Fruit fly (Drosophila melanogaster) whole organism, pupa: Measurements from ENCODE around the gene CG7728.

ENCODE experiments used
- CG34367 ChIP-seq: fragments of 200-800 bp; sonication (Bioruptor generic); optimal IDR thresholded peaks from 2 replicates; lab custom pipeline; 2018; ENCODE audit warnings: missing biosample characterization, mild to moderate bottlenecking, missing genetic modification characterization
- CG4496 ChIP-seq: fragments of 200-800 bp; sonication (Bioruptor generic); IDR thresholded peaks from 3 replicates; pipeline ENCODE4 v1.3.6; 2022; ENCODE audit warnings: missing biosample characterization, missing genetic modification characterization
- CG8159 ChIP-seq: fragments of 200-800 bp; sonication (Bioruptor generic); optimal IDR thresholded peaks from 3 replicates; lab custom pipeline; 2018; ENCODE audit warnings: missing biosample characterization, mild to moderate bottlenecking, missing genetic modification characterization, moderate library complexity
- CG9948 ChIP-seq: fragments of 200-800 bp; sonication (Bioruptor generic); optimal IDR thresholded peaks from 2 replicates; lab custom pipeline; 2018; ENCODE audit warnings: missing biosample characterization, mild to moderate bottlenecking, missing genetic modification characterization, moderate library complexity
- EcR ChIP-seq: fragments of 200-800 bp; sonication (Bioruptor generic); optimal IDR thresholded peaks from 3 replicates; lab custom pipeline; 2019; ENCODE audit warnings: missing biosample characterization, missing genetic modification characterization, mild to moderate bottlenecking, moderate library complexity, missing genetic modification reagents
- Snoo ChIP-seq: fragments of 200-800 bp; sonication (Bioruptor generic); optimal IDR thresholded peaks from 3 replicates; lab custom pipeline; 2017; ENCODE audit warnings: missing biosample characterization, mild to moderate bottlenecking, missing genetic modification characterization, inconsistent platforms

- TF ChIP-seq EcR (GFP tag; lab: Kevin White, UChicago) (no peak), CG4496 (GFP tag; lab: Robert Waterston, UW) (no peak; the same call in 2 of the 3 replicates), Snoo (tag; lab: Kevin White, UChicago) (no peak), CG8159 (no peak), CG9948 (tag; lab: Kevin White, UChicago) (no peak), CG34367 (tag; lab: Kevin White, UChicago) (no peak)
Observed at dm6 chr3L:17055467-17055877, 39.1 kb downstream of the CG7728 start, which contains the start of gene CG7724.
